Fruit fly (Drosophila melanogaster) whole organism, embryonic: Measurements from ENCODE around the gene CG9254.

Experiments used
- CG10147 ChIP-seq: fragments of 200-800 bp; sonication (Bioruptor generic); optimal IDR thresholded peaks from 2 replicates; lab custom pipeline; 2019; ENCODE audit warnings: missing biosample characterization, mild to moderate bottlenecking, missing genetic modification characterization, moderate library complexity
- CG1233 ChIP-seq: fragments of 200-800 bp; sonication (Bioruptor generic); optimal IDR thresholded peaks from 4 replicates; lab custom pipeline; 2018; ENCODE audit warnings: missing biosample characterization, mild to moderate bottlenecking, missing genetic modification characterization
- CG12391 ChIP-seq: fragments of 200-800 bp; sonication (Bioruptor generic); optimal IDR thresholded peaks from 3 replicates; lab custom pipeline; 2018; ENCODE audit warnings: missing biosample characterization, mild to moderate bottlenecking, missing genetic modification characterization, moderate library complexity
- CG14441 ChIP-seq: fragments of 200-800 bp; sonication (Bioruptor generic); IDR thresholded peaks from 2 replicates; pipeline ENCODE4 v1.3.6; 2022; ENCODE audit warnings: missing biosample characterization, missing genetic modification characterization
- CG14965 ChIP-seq: fragments of 200-800 bp; sonication (Bioruptor generic); optimal IDR thresholded peaks from 2 replicates; lab custom pipeline; 2016; ENCODE audit warnings: missing biosample characterization, missing genetic modification characterization, borderline replicate concordance
- CG17361 ChIP-seq: fragments of 200-800 bp; sonication (Bioruptor generic); IDR thresholded peaks from 3 replicates; pipeline ENCODE4 v1.3.6; 2022; ENCODE audit warnings: missing biosample characterization, missing genetic modification characterization
- CG8478 ChIP-seq: fragments of >200 bp; optimal IDR thresholded peaks from 2 replicates; lab custom pipeline; 2018
- danr ChIP-seq: fragments of 200-800 bp; sonication (Bioruptor generic); IDR thresholded peaks from 2 replicates; pipeline ENCODE4 v1.3.6; 2022; ENCODE audit warnings: missing biosample characterization, missing genetic modification characterization
- tin ChIP-seq: fragments of 200-800 bp; sonication (Bioruptor generic); optimal IDR thresholded peaks from 3 replicates; lab custom pipeline; 2016; ENCODE audit warnings: missing biosample characterization, missing genetic modification characterization
- zen ChIP-seq: fragments of 200-800 bp; sonication (Bioruptor generic); optimal IDR thresholded peaks from 3 replicates; lab custom pipeline; 2018; ENCODE audit warnings: missing biosample characterization, mild to moderate bottlenecking, missing genetic modification characterization, moderate library complexity

- TF ChIP-seq CG12391 (tag; lab: Kevin White, UChicago) (no peak), CG8478 (lab: Kevin White, UChicago) (no peak), CG17361 (GFP tag; lab: Robert Waterston, UW) (no peak), CG14441 (no peak), tin (GFP tag; lab: Kevin White, UChicago) (no peak), danr (no peak), CG14965 (GFP tag; lab: Kevin White, UChicago) (no peak), CG10147 (GFP tag; lab: Kevin White, UChicago) (no peak), zen (tag; lab: Kevin White, UChicago) (no peak), CG1233 (GFP tag; lab: Kevin White, UChicago) (no peak)
Measured at dm6 chr2L:13615617-13616016, 18.6 kb upstream of the CG9254 start.
